Fruit fly (Drosophila melanogaster) ovary, adult (tissue): ENCODE measurements around the gene Pex19.

ENCODE experiments used
- CG17801 ChIP-seq: fragments of 200-800 bp; optimal IDR thresholded peaks from 2 replicates; lab custom pipeline; 2019; ENCODE audit warnings: missing biosample characterization, mild to moderate bottlenecking, missing genetic modification characterization, moderate library complexity; ENCODE audit not compliant: partially characterized antibody

Gene Pex19

DNA sequence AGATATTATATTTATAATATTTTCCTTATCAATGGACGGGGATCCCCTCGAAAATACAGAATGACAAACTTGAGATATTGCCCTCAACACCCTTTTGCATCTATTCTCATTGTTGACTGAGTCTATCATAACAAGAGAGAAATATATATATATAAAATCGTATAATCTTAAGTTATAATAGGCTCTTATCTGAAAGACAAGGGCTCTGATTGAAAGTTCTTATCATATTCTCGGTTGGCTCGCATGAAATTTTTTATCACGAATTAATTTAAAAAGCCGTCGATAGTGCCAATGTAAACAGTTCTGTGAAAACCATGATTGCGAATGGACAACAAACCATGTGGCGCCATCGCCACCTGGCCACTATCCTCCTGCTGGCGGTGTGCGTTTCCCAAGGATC, 19.2 kb downstream of the Pex19 start, which contains the start of gene Phae2:
TSS of gene Phae2 (plus strand) at position 301 of the 400 bp plus-strand sequence.
- TF ChIP-seq CG17801 (GFP tag; lab: Kevin White, UChicago): no peak

dm6 chr2L:12112943-12113557, 21.4 kb downstream of the Pex19 start:
- TF ChIP-seq CG17801 (GFP tag; lab: Kevin White, UChicago): no peak

dm6 chr2L:12114159-12114558, 22.5 kb downstream of the Pex19 start, which contains the start of gene CG17211:
CG17211 (plus strand) TSS chr2L:12114360.
- no peak for TF ChIP-seq CG17801 (GFP tag; lab: Kevin White, UChicago)

- TF ChIP-seq CG17801 (GFP tag; lab: Kevin White, UChicago): no peak
Observed at dm6 chr2L:12115809-12116208, 24.2 kb downstream of the Pex19 start.

DNA sequence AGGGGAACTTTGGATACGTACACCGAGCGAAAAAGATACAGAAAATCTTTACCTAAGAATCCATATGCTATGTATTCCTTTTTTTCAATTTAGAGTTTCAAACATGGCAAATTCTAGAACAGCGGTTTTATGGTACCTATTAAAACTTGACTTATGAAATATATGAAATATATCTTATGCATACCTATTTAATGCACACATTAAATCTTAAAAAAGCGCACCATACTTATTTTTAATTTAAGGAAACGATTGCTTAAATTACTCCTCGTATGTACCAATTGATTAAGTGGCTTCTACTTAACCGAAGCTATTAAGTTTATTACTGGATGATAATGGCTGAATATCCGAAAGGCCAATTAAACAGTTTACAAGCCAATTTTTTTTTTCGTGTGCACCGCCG, 28.4 kb downstream of the Pex19 start:
- no peak for TF ChIP-seq CG17801 (GFP tag; lab: Kevin White, UChicago)

DNA sequence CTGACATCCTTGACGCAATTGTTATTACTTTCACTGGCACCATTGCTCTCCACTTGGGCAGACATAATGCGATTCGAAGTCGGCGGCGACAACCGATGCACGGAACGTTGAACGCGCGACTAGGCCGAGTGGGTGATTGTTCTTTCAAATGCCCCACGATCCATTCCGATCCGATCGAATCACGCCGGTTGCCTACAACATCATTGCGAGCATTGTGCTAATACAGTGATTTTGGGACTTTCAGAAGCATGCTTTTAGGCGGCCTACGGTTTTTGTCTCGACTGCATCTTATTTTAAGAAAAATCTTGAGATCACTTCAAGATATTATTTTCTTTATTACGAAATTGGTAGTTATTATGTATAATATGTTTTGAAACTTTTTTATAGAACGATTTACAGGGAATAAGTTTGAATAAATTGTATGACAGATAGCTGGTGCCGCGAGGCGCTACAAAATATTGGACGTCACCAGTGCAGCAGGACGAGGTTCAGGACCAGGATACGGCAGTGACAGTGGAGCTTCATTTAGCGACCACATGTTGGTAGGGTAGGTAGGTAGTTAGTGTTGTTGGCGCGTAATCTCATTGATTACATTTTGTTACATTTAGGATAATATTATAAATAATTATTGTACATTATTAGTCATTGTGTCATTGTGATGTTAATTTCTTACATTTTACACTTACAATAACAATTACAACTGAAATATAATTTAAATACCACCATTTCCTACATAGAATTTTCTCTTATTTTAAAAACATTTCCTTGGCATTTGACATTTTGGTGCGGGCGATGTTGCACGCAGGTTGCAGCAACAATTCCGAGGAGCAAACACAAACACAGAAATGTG, 41.9 kb downstream of the Pex19 start, which contains the start of gene rho-6:
TSS of gene rho-6 (minus strand) at position 137 of the 850 bp plus-strand sequence.
- TF ChIP-seq CG17801 (GFP tag; lab: Kevin White, UChicago): no peak

DNA sequence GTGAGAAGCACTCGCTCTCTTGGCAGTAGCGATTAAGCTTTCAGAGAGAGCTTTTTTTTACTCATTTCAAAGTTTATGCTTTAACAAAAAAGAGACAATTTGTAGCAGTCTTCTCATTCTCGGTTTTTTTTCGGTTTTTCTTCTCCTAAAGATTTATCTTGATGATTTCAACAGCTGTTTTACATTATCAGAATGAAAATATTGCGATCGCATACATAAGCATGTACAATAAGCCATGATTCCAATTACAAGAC, 42.4 kb downstream of the Pex19 start:
- no peak for TF ChIP-seq CG17801 (GFP tag; lab: Kevin White, UChicago)

DNA sequence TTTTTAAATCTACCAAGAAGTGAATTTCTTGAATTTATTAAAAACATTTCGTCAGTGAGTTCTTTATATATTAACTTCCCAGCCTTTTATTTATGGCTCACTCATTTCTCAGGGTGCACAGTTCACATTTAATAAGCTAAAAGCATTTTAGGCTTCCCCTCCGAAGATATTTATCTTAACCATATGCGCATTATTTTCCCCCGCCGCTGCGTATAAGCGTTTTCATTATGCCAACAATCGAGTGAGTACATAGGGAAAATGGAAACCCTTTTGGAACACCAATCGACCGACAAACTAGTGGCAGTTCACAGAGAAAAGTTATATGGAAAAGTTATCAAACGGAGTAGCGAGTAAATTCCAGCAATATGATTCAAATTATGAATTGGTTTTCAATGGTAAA, 46.1 kb downstream of the Pex19 start, which contains the start of gene Gr33a:
TSS of gene Gr33a (plus strand) at position 301 of the 400 bp plus-strand sequence.
- TF ChIP-seq CG17801 (GFP tag; lab: Kevin White, UChicago): no peak

dm6 chr2L:12142439-12142838, 50.8 kb downstream of the Pex19 start, which contains the start of gene CG31760:
CG31760 (plus strand) TSS chr2L:12142780.
- TF ChIP-seq CG17801 (GFP tag; lab: Kevin White, UChicago): no peak
